Worm (Caenorhabditis elegans): ENCODE measurements around the gene trim-21.
A peak's percentile ranks its signal among the peaks of the same experiment; 100 is the strongest.

trim-21 gene

ce11 chrII:2342004-2342479, 29.4 kb upstream of the trim-21 start, which contains the start of gene F43C11.6 (continued):
- TF ChIP-seq zfp-2 (tag; optimal IDR thresholded peaks at IDR 0.05) (no peak), vab-7 (GFP tag; IDR thresholded peaks at IDR 0.05) (no peak), unc-130 (GFP tag; optimal IDR thresholded peaks at IDR 0.05) (no peak), jun-1 (tag; optimal IDR thresholded peaks at IDR 0.05) (no peak), nhr-11 (tag; optimal IDR thresholded peaks at IDR 0.05) (no peak), nhr-237 (tag; optimal IDR thresholded peaks at IDR 0.05) (no peak), unc-62 (GFP tag; optimal IDR thresholded peaks at IDR 0.05 in 1 of 2) (no peak), unc-62 (tag; optimal IDR thresholded peaks at IDR 0.05) (no peak), ctbp-1 (GFP tag; IDR thresholded peaks at IDR 0.05) (no peak), T20F7.1 (GFP tag; optimal IDR thresholded peaks at IDR 0.05) (peak; percentile 94), spr-3 (GFP tag; optimal IDR thresholded peaks at IDR 0.05) (no peak), nhr-28 (tag; optimal IDR thresholded peaks at IDR 0.05) (no peak), ceh-20 (GFP tag; IDR thresholded peaks at IDR 0.05) (no peak), nhr-77 (tag; optimal IDR thresholded peaks at IDR 0.05) (peak; percentile 21), arid-1 (GFP tag; conservative IDR thresholded peaks at IDR 0.05) (no peak), ces-1 (GFP tag; optimal IDR thresholded peaks at IDR 0.05) (no peak), nhr-6 (tag; optimal IDR thresholded peaks at IDR 0.05) (no peak), daf-8 (GFP tag; IDR thresholded peaks at IDR 0.05) (no peak), set-16 (GFP tag; IDR thresholded peaks at IDR 0.05) (no peak), skn-1 (tag; optimal IDR thresholded peaks at IDR 0.05) (no peak), lin-29 (GFP tag; IDR thresholded peaks at IDR 0.05) (no peak), madf-5 (GFP tag; IDR thresholded peaks at IDR 0.05) (no peak), F10B5.3 (tag; optimal IDR thresholded peaks at IDR 0.05) (no peak), fkh-10 (GFP tag; optimal IDR thresholded peaks at IDR 0.05) (no peak), zag-1 (tag; optimal IDR thresholded peaks at IDR 0.05) (no peak), hmg-1.1 (GFP tag; IDR thresholded peaks at IDR 0.05) (no peak), mep-1 (tag; optimal IDR thresholded peaks at IDR 0.05) (no peak)

- TF ChIP-seq mep-1 (tag; optimal IDR thresholded peaks at IDR 0.05) (no peak), dmd-8 (GFP tag; IDR thresholded peaks at IDR 0.05) (no peak), F44E2.7 (GFP tag; IDR thresholded peaks at IDR 0.05) (no peak), rbr-2 (tag; optimal IDR thresholded peaks at IDR 0.05) (no peak), lin-15B (tag; optimal IDR thresholded peaks at IDR 0.05) (no peak), nhr-111 (GFP tag; optimal IDR thresholded peaks at IDR 0.05) (no peak), zip-11 (GFP tag; IDR thresholded peaks at IDR 0.05) (no peak), lin-29 (GFP tag; IDR thresholded peaks at IDR 0.05) (no peak), pha-4 (GFP tag; IDR thresholded peaks at IDR 0.05) (no peak), pha-4 (tag; optimal IDR thresholded peaks at IDR 0.05) (no peak), ZK546.5 (tag; optimal IDR thresholded peaks at IDR 0.05) (no peak), ceh-62 (tag; optimal IDR thresholded peaks at IDR 0.05) (no peak), hmg-1.1 (GFP tag; IDR thresholded peaks at IDR 0.05) (no peak), daf-8 (GFP tag; IDR thresholded peaks at IDR 0.05) (no peak), unc-39 (tag; optimal IDR thresholded peaks at IDR 0.05) (no peak), T20F7.1 (GFP tag; optimal IDR thresholded peaks at IDR 0.05) (no peak), nhr-41 (GFP tag; IDR thresholded peaks at IDR 0.05) (no peak), ceh-44 (GFP tag; IDR thresholded peaks at IDR 0.05) (no peak), ceh-32 (tag; optimal IDR thresholded peaks at IDR 0.05; ENCODE audit: poor library complexity) (no peak), hlh-11 (tag; optimal IDR thresholded peaks at IDR 0.05) (no peak)
Observed at ce11 chrII:2341515-2341914, 28.9 kb upstream of the trim-21 start, which contains the start of gene enri-1. Gene enri-1, minus strand, starts transcription at chrII:2341615.
